Worm (Caenorhabditis elegans) whole organism, young adult: ENCODE measurements around the gene abu-14.
A peak's percentile ranks its signal among the peaks of the same experiment; 100 is the strongest.

Experiments
- T26A5.8 ChIP-seq: sonication (generic microtip); optimal IDR thresholded peaks from 2 replicates; lab custom pipeline; 2016; ENCODE audit warnings: missing genetic modification characterization, missing compliant biosample characterization
- ama-1 ChIP-seq, 3 experiments: fragments of 150-350 bp in 1 of 3; sonication (generic microtip) in 2 of 3; optimal IDR thresholded peaks; 2 replicates each; lab custom pipeline; 2014 to 2018; ENCODE audit warnings: missing biosample characterization in 2 of 3, missing genetic modification characterization in 2 of 3, missing genetic modification reagents in 2 of 3
- him-1 ChIP-seq: sonication (generic microtip); optimal IDR thresholded peaks from 2 replicates; lab custom pipeline; 2016; ENCODE audit warnings: missing genotype, missing genetic modification reagents, missing genetic modification characterization, missing compliant biosample characterization
- hsf-1 ChIP-seq: fragments of 200-800 bp; sonication (Bioruptor generic); IDR thresholded peaks from 2 replicates; pipeline ENCODE4 v1.3.6; 2022; ENCODE audit warnings: missing genetic modification reagents, missing genetic modification characterization, missing compliant biosample characterization
- madf-6 ChIP-seq: fragments of 200-800 bp; sonication (Bioruptor generic); IDR thresholded peaks from 2 replicates; pipeline ENCODE4 v1.3.6; 2022; ENCODE audit warnings: missing genetic modification reagents, missing genetic modification characterization, missing compliant biosample characterization
- mel-28 ChIP-seq: sonication (generic microtip); optimal IDR thresholded peaks from 2 replicates; lab custom pipeline; 2016; ENCODE audit warnings: borderline replicate concordance, mild to moderate bottlenecking, missing genetic modification characterization, missing compliant biosample characterization
- nhr-179 ChIP-seq: sonication (generic microtip); optimal IDR thresholded peaks from 2 replicates; lab custom pipeline; 2016; ENCODE audit warnings: mild to moderate bottlenecking, missing genetic modification characterization, missing compliant biosample characterization
- snpc-1.3 ChIP-seq: sonication (generic microtip); optimal IDR thresholded peaks from 2 replicates; lab custom pipeline; 2017; ENCODE audit warnings: missing genetic modification characterization, mild to moderate bottlenecking, missing compliant biosample characterization, antibody characterized with exemption, moderate library complexity, missing genotype, missing genetic modification reagents; ENCODE audit not compliant: insufficient read depth
- somi-1 ChIP-seq: fragments of 200-800 bp; sonication (Bioruptor generic); optimal IDR thresholded peaks from 2 replicates; lab custom pipeline; 2018; ENCODE audit warnings: mild to moderate bottlenecking, missing genetic modification characterization, missing compliant biosample characterization
- unc-130 ChIP-seq: sonication (generic microtip); optimal IDR thresholded peaks from 2 replicates; lab custom pipeline; 2016; ENCODE audit warnings: missing genetic modification reagents, missing genetic modification characterization, missing compliant biosample characterization
- zim-3 ChIP-seq: sonication (generic microtip); optimal IDR thresholded peaks from 2 replicates; lab custom pipeline; 2017; ENCODE audit warnings: mild to moderate bottlenecking, missing genetic modification characterization, moderate library complexity, missing compliant biosample characterization
- ztf-3 ChIP-seq: fragments of 200-800 bp; sonication (Bioruptor generic); optimal IDR thresholded peaks from 2 replicates; lab custom pipeline; 2018; ENCODE audit warnings: mild to moderate bottlenecking, missing genetic modification characterization, missing compliant biosample characterization
- ztf-6 ChIP-seq: fragments of 200-800 bp; sonication (Bioruptor generic); IDR thresholded peaks from 2 replicates; pipeline ENCODE4 v1.3.6; 2022; ENCODE audit warnings: missing genetic modification reagents, missing genetic modification characterization, missing compliant biosample characterization

DNA sequence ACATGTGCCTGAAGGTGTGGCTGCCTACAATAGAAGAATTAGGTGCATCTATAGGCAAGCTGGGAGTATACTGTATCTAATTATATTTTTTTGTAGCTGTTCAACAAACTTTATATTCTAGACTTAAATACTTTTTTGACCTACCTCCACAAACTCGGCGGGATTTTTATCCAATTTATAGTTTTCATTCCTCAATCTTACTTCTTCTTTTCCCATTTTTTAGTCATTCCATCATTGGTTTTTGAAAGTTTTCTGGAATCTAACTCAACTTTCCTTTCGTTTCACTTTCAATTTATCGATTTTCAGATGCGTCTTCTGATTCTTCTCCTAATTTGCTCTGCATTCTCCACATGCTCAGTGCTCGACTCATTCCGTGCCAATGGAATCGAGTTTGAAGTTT, 42.6 kb upstream of the abu-14 start, which contains the start of gene C01G6.3:
- TF ChIP-seq ztf-3 (no peak), somi-1 (GFP tag; lab: Kevin White, UChicago) (no peak), him-1 (tag; lab: Kevin White, UChicago) (no peak), nhr-179 (no peak), ama-1 (optimal IDR thresholded peaks at IDR 0.05; lab: Kevin White, UChicago) (no peak), ama-1 (GFP tag; optimal IDR thresholded peaks at IDR 0.05; lab: Kevin White, UChicago) (no peak), madf-6 (GFP tag; lab: Robert Waterston, UW) (0 out of 2 replicates have a peak, but pooled peaks have one; percentile 38), unc-130 (GFP tag; lab: Kevin White, UChicago) (no peak), ztf-6 (no peak), hsf-1 (GFP tag; lab: Robert Waterston, UW) (no peak), mel-28 (tag; lab: Kevin White, UChicago) (no peak), T26A5.8 (tag; lab: Kevin White, UChicago) (no peak), zim-3 (tag; lab: Kevin White, UChicago) (no peak), snpc-1.3 (tag; lab: Kevin White, UChicago) (no peak)
